Worm (Caenorhabditis elegans) whole organism, L3 larva: Measurements from ENCODE around the gene sru-7.

Experiments used
- daf-12 ChIP-seq: fragments of 150-350 bp; optimal IDR thresholded peaks from 2 replicates; lab custom pipeline; 2014; ENCODE audit warnings: missing biosample characterization, missing genetic modification reagents, missing genetic modification characterization
- pqm-1 ChIP-seq: fragments of 150-350 bp; optimal IDR thresholded peaks from 2 replicates; lab custom pipeline; 2017; ENCODE audit warnings: missing biosample characterization, missing genetic modification characterization, inconsistent platforms
- ztf-11 ChIP-seq: fragments of 150-350 bp; optimal IDR thresholded peaks from 2 replicates; lab custom pipeline; 2014; ENCODE audit warnings: missing biosample characterization, missing genetic modification characterization

DNA sequence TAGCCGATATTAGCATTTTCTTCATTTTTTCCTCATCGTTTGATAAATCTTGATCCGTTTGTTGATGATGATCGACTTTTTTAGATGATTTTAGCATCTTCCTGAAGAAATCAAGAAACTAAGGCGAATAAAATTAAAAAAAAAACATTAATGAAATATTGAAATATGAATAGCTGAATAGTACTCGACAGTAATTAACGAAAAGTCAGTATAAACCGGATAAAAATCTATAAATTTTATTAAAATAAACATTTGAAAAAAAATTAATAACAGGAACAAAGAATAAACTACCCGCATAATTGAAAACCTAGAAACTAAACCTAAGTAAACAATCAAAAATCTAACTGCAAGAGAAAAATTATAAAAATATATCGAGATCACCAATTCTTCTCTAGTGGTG, 3.9 kb downstream of the sru-7 start, which contains the start of gene C28C12.12:
- TF ChIP-seq ztf-11 (tag; lab: Kevin White, UChicago) (no peak), pqm-1 (tag; lab: Kevin White, UChicago) (no peak), daf-12 (no peak)
